Fruit fly (Drosophila melanogaster) whole organism, wandering third instar larva: ENCODE results near the gene Lsp2.
A peak's percentile ranks its signal among the peaks of the same experiment; 100 is the strongest.

Experiments used
- Abd-B ChIP-seq: fragments of >200 bp; optimal IDR thresholded peaks from 2 replicates; lab custom pipeline; 2017; ENCODE audit warnings: missing biosample characterization, missing genetic modification characterization
- CG32264 ChIP-seq: fragments of 200-800 bp; sonication (Bioruptor generic); optimal IDR thresholded peaks from 2 replicates; lab custom pipeline; 2016; ENCODE audit warnings: missing biosample characterization, missing genetic modification characterization
- CG9705 ChIP-seq: fragments of 200-800 bp; sonication (Bioruptor generic); optimal IDR thresholded peaks from 2 replicates; lab custom pipeline; 2018; ENCODE audit warnings: missing biosample characterization, mild to moderate bottlenecking, missing genetic modification characterization
- CrebA ChIP-seq: fragments of 200-800 bp; sonication (Bioruptor generic); optimal IDR thresholded peaks from 2 replicates; lab custom pipeline; 2016; ENCODE audit warnings: missing biosample characterization, mild to moderate bottlenecking, missing genetic modification characterization, borderline replicate concordance
- Dfd ChIP-seq: fragments of >200 bp; optimal IDR thresholded peaks from 2 replicates; lab custom pipeline; 2017; ENCODE audit warnings: missing biosample characterization, missing genetic modification characterization
- Dif ChIP-seq: fragments of 200-275, 200-300 bp; sonication (Bioruptor generic); optimal IDR thresholded peaks from 2 replicates; lab custom pipeline; 2018; ENCODE audit warnings: missing biosample characterization, missing genetic modification characterization; ENCODE audit not compliant: partially characterized antibody
- GATAd ChIP-seq: sonication (Bioruptor generic); optimal IDR thresholded peaks from 2 replicates; lab custom pipeline; 2016; ENCODE audit warnings: missing biosample characterization, missing genetic modification characterization
- HLH106 ChIP-seq: fragments of 200-800 bp; optimal IDR thresholded peaks from 3 replicates; lab custom pipeline; 2019; ENCODE audit warnings: missing biosample characterization, mild to moderate bottlenecking, missing genetic modification characterization, moderate library complexity
- Hnf4 ChIP-seq: fragments of 200-800 bp; sonication (Bioruptor generic); optimal IDR thresholded peaks from 2 replicates; lab custom pipeline; 2016; ENCODE audit warnings: missing biosample characterization, mild to moderate bottlenecking, missing genetic modification characterization
- Hr78 ChIP-seq: fragments of >200 bp; optimal IDR thresholded peaks from 2 replicates; lab custom pipeline; 2017; ENCODE audit warnings: missing biosample characterization, missing genetic modification characterization
- Hr83 ChIP-seq: fragments of 200-300 bp; sonication (Bioruptor generic); optimal IDR thresholded peaks from 2 replicates; lab custom pipeline; 2016; ENCODE audit warnings: missing biosample characterization, mild to moderate bottlenecking, missing genetic modification characterization, moderate library complexity; ENCODE audit not compliant: poor library complexity, severe bottlenecking
- Jra ChIP-seq: sonication (Bioruptor generic); optimal IDR thresholded peaks from 2 replicates; lab custom pipeline; 2016; ENCODE audit warnings: missing biosample characterization, missing genetic modification characterization
- Mio ChIP-seq: sonication (Bioruptor generic); optimal IDR thresholded peaks from 2 replicates; lab custom pipeline; 2016; ENCODE audit warnings: missing biosample characterization, missing genetic modification characterization
- Myc ChIP-seq: fragments of >200 bp; optimal IDR thresholded peaks from 2 replicates; lab custom pipeline; 2017
- N ChIP-seq: fragments of >200 bp; optimal IDR thresholded peaks from 2 replicates; lab custom pipeline; 2018; ENCODE audit warnings: missing biosample characterization, missing external identifiers, missing genetic modification characterization
- OdsH ChIP-seq: fragments of 200-800 bp; sonication (Bioruptor generic); optimal IDR thresholded peaks from 2 replicates; lab custom pipeline; 2016; ENCODE audit warnings: missing biosample characterization, mild to moderate bottlenecking, missing genetic modification characterization
- Rel ChIP-seq, 2 experiments: fragments of 200-800 bp; sonication (Bioruptor generic) in 1 of 2; optimal IDR thresholded peaks; 2 replicates in 1 of 2; 3 replicates in 1 of 2; lab custom pipeline; 2016 to 2019; ENCODE audit warnings: mild to moderate bottlenecking in 2 of 2, missing biosample characterization in 2 of 2, missing genetic modification characterization in 2 of 2, moderate library complexity in 1 of 2
- Sp1 ChIP-seq: fragments of 200-800 bp; sonication (Bioruptor generic); optimal IDR thresholded peaks from 3 replicates; lab custom pipeline; 2019; ENCODE audit warnings: missing biosample characterization, mild to moderate bottlenecking, missing genetic modification characterization, moderate library complexity
- Vsx2 ChIP-seq: fragments of 200-300, 225-300 bp; sonication (Bioruptor generic); optimal IDR thresholded peaks from 2 replicates; lab custom pipeline; 2018; ENCODE audit warnings: missing biosample characterization, missing genetic modification characterization; ENCODE audit not compliant: partially characterized antibody
- br ChIP-seq: fragments of 200-800 bp; sonication (Bioruptor generic); optimal IDR thresholded peaks from 2 replicates; lab custom pipeline; 2016; ENCODE audit warnings: missing biosample characterization, missing genetic modification characterization
- brk ChIP-seq: fragments of 200-800 bp; sonication (Bioruptor generic); optimal IDR thresholded peaks from 2 replicates; lab custom pipeline; 2016; ENCODE audit warnings: missing biosample characterization, mild to moderate bottlenecking, missing genetic modification characterization
- dl ChIP-seq, 2 experiments: fragments of 175-275, 200-275 bp in 1 of 2; fragments of 200-275 bp in 1 of 2; sonication (Bioruptor generic); optimal IDR thresholded peaks; lab custom pipeline; 2018; ENCODE audit warnings: mild to moderate bottlenecking in 2 of 2, missing biosample characterization in 2 of 2, missing genetic modification characterization in 2 of 2, moderate library complexity in 2 of 2; ENCODE audit not compliant: partially characterized antibody in 2 of 2, insufficient read depth in 1 of 2
- dmrt93B ChIP-seq: fragments of 200-800 bp; sonication (Bioruptor generic); optimal IDR thresholded peaks from 2 replicates; lab custom pipeline; 2018; ENCODE audit warnings: missing biosample characterization, mild to moderate bottlenecking, missing genetic modification characterization
- dsf ChIP-seq: sonication (Bioruptor generic); optimal IDR thresholded peaks from 2 replicates; lab custom pipeline; 2016; ENCODE audit warnings: missing biosample characterization, missing genetic modification characterization, borderline replicate concordance
- ey ChIP-seq: fragments of 200-800 bp; sonication (Bioruptor generic); optimal IDR thresholded peaks from 2 replicates; lab custom pipeline; 2016; ENCODE audit warnings: missing biosample characterization, missing genetic modification characterization
- foxo ChIP-seq, 2 experiments: fragments of 200-800 bp; sonication (Bioruptor generic); optimal IDR thresholded peaks; 2 replicates in 1 of 2; 3 replicates in 1 of 2; lab custom pipeline; 2016 to 2017; ENCODE audit warnings: missing biosample characterization in 2 of 2, missing genetic modification characterization in 2 of 2
- fru ChIP-seq: fragments of 200-800 bp; sonication (Bioruptor generic); optimal IDR thresholded peaks from 3 replicates; lab custom pipeline; 2016; ENCODE audit warnings: missing biosample characterization, mild to moderate bottlenecking, missing genetic modification characterization
- h ChIP-seq: fragments of 200-800 bp; sonication (Bioruptor generic); optimal IDR thresholded peaks from 3 replicates; lab custom pipeline; 2016; ENCODE audit warnings: missing biosample characterization, mild to moderate bottlenecking, missing genetic modification characterization
- jim ChIP-seq: fragments of 175-275, 200-325 bp; sonication (Bioruptor generic); optimal IDR thresholded peaks from 2 replicates; lab custom pipeline; 2016; ENCODE audit warnings: missing biosample characterization, mild to moderate bottlenecking, missing genetic modification characterization
- lola ChIP-seq: fragments of >200 bp; optimal IDR thresholded peaks from 2 replicates; lab custom pipeline; 2017; ENCODE audit warnings: missing biosample characterization, missing genetic modification characterization
- pan ChIP-seq: fragments of >200 bp; optimal IDR thresholded peaks from 2 replicates; lab custom pipeline; 2017
- psq ChIP-seq: fragments of 200-800 bp; sonication (Bioruptor generic); optimal IDR thresholded peaks from 3 replicates; lab custom pipeline; 2017; ENCODE audit warnings: missing biosample characterization, mild to moderate bottlenecking, missing genetic modification characterization, moderate library complexity
- rgr ChIP-seq: fragments of 200-800 bp; sonication (Bioruptor generic); optimal IDR thresholded peaks from 3 replicates; lab custom pipeline; 2016; ENCODE audit warnings: missing biosample characterization, mild to moderate bottlenecking, missing genetic modification characterization
- sage ChIP-seq: fragments of 200-800 bp; sonication (Bioruptor generic); optimal IDR thresholded peaks from 2 replicates; lab custom pipeline; 2016; ENCODE audit warnings: missing biosample characterization, mild to moderate bottlenecking, missing genetic modification characterization
- sv ChIP-seq: fragments of 200-800 bp; sonication (Bioruptor generic); optimal IDR thresholded peaks from 3 replicates; lab custom pipeline; 2016; ENCODE audit warnings: missing biosample characterization, missing genetic modification characterization
- tai ChIP-seq: sonication (Bioruptor generic); optimal IDR thresholded peaks from 2 replicates; lab custom pipeline; 2016; ENCODE audit warnings: missing biosample characterization, missing genetic modification characterization
- usp ChIP-seq: fragments of >200 bp; optimal IDR thresholded peaks from 2 replicates; lab custom pipeline; 2017; ENCODE audit warnings: missing biosample characterization, missing genetic modification characterization
- woc ChIP-seq: sonication (Bioruptor generic); optimal IDR thresholded peaks from 2 replicates; lab custom pipeline; 2016; ENCODE audit warnings: missing biosample characterization, mild to moderate bottlenecking, missing genetic modification characterization

Lsp2 gene

DNA sequence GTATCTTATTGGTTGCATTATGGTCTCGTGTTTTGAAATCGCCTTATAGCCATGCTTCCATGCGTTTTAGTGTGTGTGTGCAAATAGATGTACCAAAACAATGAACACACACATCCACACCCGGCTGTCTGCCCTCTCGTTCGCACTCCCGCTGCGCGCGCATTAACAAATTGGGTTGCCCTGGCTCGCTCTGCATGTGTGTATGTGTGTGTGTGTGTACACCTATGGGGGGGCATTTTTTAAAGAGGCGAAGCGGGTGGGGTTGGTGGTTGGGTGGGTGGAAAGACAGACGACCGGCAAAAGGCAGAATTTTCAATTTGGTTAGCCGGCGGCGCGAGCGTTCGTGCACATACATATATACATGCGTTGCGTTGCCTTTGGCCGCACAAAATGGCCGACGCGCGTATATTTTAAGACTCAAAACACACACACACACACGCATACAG, 5.0 kb upstream of the Lsp2 start (continued):
- TF ChIP-seq tai (GFP tag; lab: Kevin White, UChicago) (no peak), CG32264 (GFP tag; lab: Kevin White, UChicago) (no peak), h (GFP tag; lab: Kevin White, UChicago) (peak; percentile 74), HLH106 (tag; lab: Kevin White, UChicago) (peak; percentile 36)

DNA sequence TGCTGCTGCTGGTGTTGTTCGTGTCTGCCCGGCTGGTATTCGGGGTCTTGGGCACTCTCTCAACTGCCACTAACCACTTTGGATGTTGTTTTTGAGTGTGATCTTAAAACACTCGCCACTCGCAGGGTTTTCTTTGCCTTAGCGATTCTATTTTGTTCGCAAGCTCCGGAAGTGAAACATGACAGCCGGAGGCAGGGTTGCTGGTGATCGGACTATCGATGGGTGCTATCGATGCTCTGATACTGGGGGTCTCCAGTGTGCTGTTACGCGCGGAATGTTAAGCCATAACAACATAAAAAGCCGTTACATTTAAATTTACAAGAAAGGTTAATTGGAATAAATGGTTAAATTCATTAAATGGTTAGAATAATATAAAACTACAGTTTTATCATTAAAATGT, 4.2 kb upstream of the Lsp2 start, which contains the start of gene yps:
yps (minus strand) TSS at position 176 of the 400 bp plus-strand sequence.
- TF ChIP-seq foxo (GFP tag; optimal IDR thresholded peaks at IDR 0.05; lab: Kevin White, UChicago) (peak; percentile 25 to 86), brk (GFP tag; lab: Kevin White, UChicago) (peak; percentile 84), Hr83 (GFP tag; lab: Kevin White, UChicago) (peak; percentile 99), GATAd (no peak), pan (no peak), Rel (GFP tag; optimal IDR thresholded peaks at IDR 0.05; lab: Kevin White, UChicago) (no peak), Rel (tag; optimal IDR thresholded peaks at IDR 0.05; lab: Kevin White, UChicago) (peak; percentile 77), sv (GFP tag; lab: Kevin White, UChicago) (peak; percentile 79), h (GFP tag; lab: Kevin White, UChicago) (peak; percentile 92), ey (GFP tag; lab: Kevin White, UChicago) (peak; percentile 67), dsf (GFP tag; lab: Kevin White, UChicago) (peak; percentile 6), N (GFP tag; lab: Kevin White, UChicago) (no peak), br (GFP tag; lab: Kevin White, UChicago) (peak; percentile 93), Jra (GFP tag; lab: Kevin White, UChicago) (peak; percentile 68), Dif (no peak), lola (GFP tag; lab: Kevin White, UChicago) (no peak), dmrt93B (GFP tag; lab: Kevin White, UChicago) (peak; percentile 93), usp (GFP tag; lab: Kevin White, UChicago) (no peak), CG32264 (GFP tag; lab: Kevin White, UChicago) (peak; percentile 89), woc (GFP tag; lab: Kevin White, UChicago) (peak; percentile 32), jim (no peak), rgr (peak; percentile 97), Vsx2 (GFP tag; lab: Kevin White, UChicago) (no peak), Mio (peak; percentile 80), CrebA (no peak), psq (GFP tag; lab: Kevin White, UChicago) (peak; percentile 72), OdsH (GFP tag; lab: Kevin White, UChicago) (peak; percentile 90), CG9705 (GFP tag; lab: Kevin White, UChicago) (peak; percentile 95), fru (GFP tag; lab: Kevin White, UChicago) (peak; percentile 86), Abd-B (GFP tag; lab: Kevin White, UChicago) (no peak), sage (GFP tag; lab: Kevin White, UChicago) (peak; percentile 84), Hr78 (GFP tag; lab: Kevin White, UChicago) (no peak), Sp1 (GFP tag; lab: Kevin White, UChicago) (peak; percentile 92), HLH106 (tag; lab: Kevin White, UChicago) (peak; percentile 86), Myc (lab: Kevin White, UChicago) (peak; percentile 18), tai (GFP tag; lab: Kevin White, UChicago) (no peak), Hnf4 (GFP tag; lab: Kevin White, UChicago) (peak; percentile 85), dl (GFP tag; optimal IDR thresholded peaks at IDR 0.05; lab: Kevin White, UChicago; ENCODE audit: insufficient read depth in 1 of 2, partially characterized antibody in 2 of 2) (no peak), Dfd (GFP tag; lab: Kevin White, UChicago) (no peak)
